Fruit fly (Drosophila melanogaster) S2 (cell line): ENCODE measurements around the gene hemo.

Source experiments
- CG8478 ChIP-seq: fragments of >200 bp; optimal IDR thresholded peaks from 2 replicates; lab custom pipeline; 2018
- CTCF ChIP-seq, 2 experiments: fragments of >200 bp; optimal IDR thresholded peaks; 2 replicates each; lab custom pipeline; 2018

DNA sequence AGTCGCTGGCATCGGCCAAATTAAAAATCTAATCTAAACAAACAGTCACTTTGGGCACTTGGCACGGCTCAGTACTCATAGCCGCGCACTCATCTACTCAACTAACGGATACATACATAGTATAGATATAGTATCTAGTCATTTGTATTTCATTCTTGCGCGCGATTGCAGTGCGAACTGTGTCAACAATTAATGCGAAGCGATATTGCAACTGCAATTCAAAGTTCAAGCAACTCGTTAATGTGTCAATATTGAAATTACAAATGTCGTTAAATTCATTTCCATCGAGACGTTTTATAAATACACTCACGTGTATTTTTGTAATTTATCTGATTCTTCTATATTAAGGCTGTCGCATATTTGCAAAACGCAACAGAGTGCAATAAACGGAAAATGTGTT, 17.3 kb upstream of the hemo start:
- TF ChIP-seq CG8478 (lab: Kevin White, UChicago) (no peak), CTCF (optimal IDR thresholded peaks at IDR 0.05; lab: Kevin White, UChicago) (no peak)
